Worm (Caenorhabditis elegans): Measurements from ENCODE around the gene M03E7.1.

DNA sequence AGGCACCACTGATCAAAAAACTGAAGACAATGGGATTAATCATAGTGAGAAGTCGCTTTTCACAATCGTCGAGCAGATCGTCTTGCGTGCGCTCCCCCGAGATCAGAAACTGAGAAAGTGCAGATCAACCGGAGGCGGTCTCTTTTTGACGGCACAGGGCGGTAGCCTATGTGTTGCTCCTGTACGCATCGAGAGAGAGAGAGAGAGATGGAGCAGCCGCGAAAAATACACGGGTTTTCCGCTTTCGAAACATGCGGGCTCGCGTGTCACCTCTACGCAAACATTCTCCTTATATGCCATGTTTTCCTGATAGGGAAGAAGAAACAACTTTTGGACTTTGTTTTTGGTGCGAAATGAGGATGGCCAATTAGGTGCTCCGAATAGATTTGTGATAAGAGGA lies 8.4 kb upstream of the M03E7.1 start, which contains the start of gene lrpc-1:
- TF ChIP-seq pros-1 (tag; optimal IDR thresholded peaks at IDR 0.05) = no peak
- no peak for TF ChIP-seq tbx-2 (tag; optimal IDR thresholded peaks at IDR 0.05)
- TF ChIP-seq ets-4 (tag; optimal IDR thresholded peaks at IDR 0.05) = no peak
- no peak for TF ChIP-seq unc-55 (GFP tag; optimal IDR thresholded peaks at IDR 0.05)
- no peak for TF ChIP-seq gmeb-2 (tag; optimal IDR thresholded peaks at IDR 0.05)
